Fruit fly (Drosophila melanogaster): ENCODE results near the gene CG33644.

Gene CG33644

dm6 chr2L:13513331-13514261 lies 18.3 kb upstream of the CG33644 start (continued):
- TF ChIP-seq kni (GFP tag; optimal IDR thresholded peaks at IDR 0.05), result peak; percentile 37
- no peak; the same call in 1 of the 2 replicates for TF ChIP-seq nerfin-2 (GFP tag; IDR thresholded peaks at IDR 0.05; ENCODE audit: partially characterized antibody)
- TF ChIP-seq esg (GFP tag; conservative IDR thresholded peaks at IDR 0.05), result peak; percentile 35; the same call in 1 of the 2 replicates
- TF ChIP-seq CG8924 (tag; optimal IDR thresholded peaks at IDR 0.05), result peak; percentile 25
- peak; percentile 76 for TF ChIP-seq CG6689 (GFP tag; IDR thresholded peaks at IDR 0.05)
- no peak for TF ChIP-seq Hey (tag; optimal IDR thresholded peaks at IDR 0.05)
- TF ChIP-seq Tbp (GFP tag; optimal IDR thresholded peaks at IDR 0.05), result no peak
- TF ChIP-seq CG5953 (GFP tag; IDR thresholded peaks at IDR 0.05), result peak; percentile 44
- TF ChIP-seq Blimp-1 (GFP tag; optimal IDR thresholded peaks at IDR 0.05), result peak; percentile 39
- peak; percentile 9 for TF ChIP-seq ab (GFP tag; optimal IDR thresholded peaks at IDR 0.05)
- peak; percentile 63; the same call in 2 of the 3 replicates for TF ChIP-seq otp (GFP tag; IDR thresholded peaks at IDR 0.05)
- TF ChIP-seq Mad (GFP tag; optimal IDR thresholded peaks at IDR 0.05), result peak; percentile 40
- peak; percentile 63; the same call in 2 of the 3 replicates for TF ChIP-seq tgo (GFP tag; IDR thresholded peaks at IDR 0.05)
- peak; percentile 77 for TF ChIP-seq CG30403 (GFP tag; optimal IDR thresholded peaks at IDR 0.05)
- peak; percentile 47; the same call in 1 of the 2 replicates for TF ChIP-seq CG1024 (GFP tag; IDR thresholded peaks at IDR 0.05)
- no peak for TF ChIP-seq hth (optimal IDR thresholded peaks at IDR 0.05)
- peak; percentile 24 for TF ChIP-seq NK7.1 (GFP tag; optimal IDR thresholded peaks at IDR 0.05)
- peak; percentile 44 for TF ChIP-seq CG17359 (tag; optimal IDR thresholded peaks at IDR 0.05)
- peak; percentile 45 for TF ChIP-seq ro (GFP tag; IDR thresholded peaks at IDR 0.05)
- TF ChIP-seq dan (GFP tag; IDR thresholded peaks at IDR 0.05), result no peak
- TF ChIP-seq CG10979 (tag; optimal IDR thresholded peaks at IDR 0.05), result peak; percentile 44
- peak; percentile 49 for TF ChIP-seq gsb-n (tag; optimal IDR thresholded peaks at IDR 0.05)
- TF ChIP-seq CG1792 (GFP tag; optimal IDR thresholded peaks at IDR 0.05), result peak; percentile 3
- TF ChIP-seq Dfd (GFP tag; optimal IDR thresholded peaks at IDR 0.05), result no peak
- TF ChIP-seq mirr (GFP tag; optimal IDR thresholded peaks at IDR 0.05), result peak; percentile 35
- no peak for TF ChIP-seq ftz-f1 (GFP tag; optimal IDR thresholded peaks at IDR 0.05)
- TF ChIP-seq CG6683 (GFP tag; optimal IDR thresholded peaks at IDR 0.05), result peak; percentile 28
- TF ChIP-seq CG33213 (GFP tag; optimal IDR thresholded peaks at IDR 0.05), result peak; percentile 62
- peak; percentile 80 for TF ChIP-seq CG14441 (GFP tag; IDR thresholded peaks at IDR 0.05)
- peak; percentile 42 for TF ChIP-seq B-H2 (GFP tag; optimal IDR thresholded peaks at IDR 0.05)
- peak; percentile 55 for TF ChIP-seq CG9215 (GFP tag; IDR thresholded peaks at IDR 0.05)
- no peak for TF ChIP-seq CG8290 (GFP tag; optimal IDR thresholded peaks at IDR 0.05)
- TF ChIP-seq CG8290 (tag; optimal IDR thresholded peaks at IDR 0.05), result peak in 1 of 2 experiments; percentile 76
- peak; percentile 85 for TF ChIP-seq Antp (GFP tag; optimal IDR thresholded peaks at IDR 0.05)
- TF ChIP-seq nom (GFP tag; optimal IDR thresholded peaks at IDR 0.05), result peak; percentile 68
- peak; percentile 53 for TF ChIP-seq CG4424 (GFP tag; optimal IDR thresholded peaks at IDR 0.05)
- peak; percentile 18; the same call in 1 of the 3 replicates for TF ChIP-seq z (GFP tag; IDR thresholded peaks at IDR 0.05)
- TF ChIP-seq Meics (GFP tag; optimal IDR thresholded peaks at IDR 0.05), result peak; percentile 58
- no peak for TF ChIP-seq CG4328 (GFP tag; optimal IDR thresholded peaks at IDR 0.05)
- TF ChIP-seq ato (GFP tag; IDR thresholded peaks at IDR 0.05; ENCODE audit: partially characterized antibody), result no peak
- TF ChIP-seq so (GFP tag; IDR thresholded peaks at IDR 0.05), result no peak; the same call in 2 of the 3 replicates
- peak; percentile 70 for TF ChIP-seq Hr3 (GFP tag; optimal IDR thresholded peaks at IDR 0.05)
- 0 out of 2 replicates have a peak, but pooled peaks have one; percentile 25 for TF ChIP-seq toy (GFP tag; IDR thresholded peaks at IDR 0.05)
- TF ChIP-seq peb (GFP tag; IDR thresholded peaks at IDR 0.05), result no peak
- TF ChIP-seq kay (GFP tag; optimal IDR thresholded peaks at IDR 0.05), result peak; percentile 68
- TF ChIP-seq Gug (GFP tag; IDR thresholded peaks at IDR 0.05), result peak; percentile 82; the same call in 2 of the 4 replicates
- TF ChIP-seq CG31441 (GFP tag; IDR thresholded peaks at IDR 0.05), result peak; percentile 65
- peak; percentile 70 for TF ChIP-seq shn (GFP tag; optimal IDR thresholded peaks at IDR 0.05)
- TF ChIP-seq zfh2 (GFP tag; optimal IDR thresholded peaks at IDR 0.05), result peak; percentile 65

Data from whole organism, embryonic.